Worm (Caenorhabditis elegans) whole organism, L4 larva: ENCODE measurements around the gene C24H11.5.

Experiments used
- D1046.2 ChIP-seq: fragments of 200-800 bp; sonication (Bioruptor generic); IDR thresholded peaks from 2 replicates; pipeline ENCODE4 v1.3.6; 2022; ENCODE audit warnings: missing genetic modification characterization, missing compliant biosample characterization
- F26F4.8 ChIP-seq: fragments of 200-800 bp; sonication (Bioruptor generic); conservative IDR thresholded peaks from 2 replicates; pipeline ENCODE4 v1.3.6; 2022; ENCODE audit warnings: missing genetic modification characterization, missing compliant biosample characterization
- T20F7.1 ChIP-seq: fragments of 200-800 bp; sonication (Bioruptor generic); optimal IDR thresholded peaks from 2 replicates; lab custom pipeline; 2018; ENCODE audit warnings: mild to moderate bottlenecking, missing genetic modification characterization, missing compliant biosample characterization
- Y75B8A.6 ChIP-seq: fragments of 200-800 bp; sonication (Bioruptor generic); IDR thresholded peaks from 2 replicates; pipeline ENCODE4 v1.3.6; 2022; ENCODE audit warnings: missing genetic modification reagents, missing genetic modification characterization, missing compliant biosample characterization
- aha-1 ChIP-seq: fragments of 150-350 bp; peaks from one replicate; lab custom pipeline; 2014; ENCODE audit warnings: missing biosample characterization, missing genetic modification characterization
- ceh-28 ChIP-seq: fragments of 150-350 bp; optimal IDR thresholded peaks from 2 replicates; lab custom pipeline; 2014; ENCODE audit warnings: missing biosample characterization, missing genetic modification reagents, missing genetic modification characterization
- ceh-32 ChIP-seq: sonication (generic microtip); optimal IDR thresholded peaks from 2 replicates; lab custom pipeline; 2016; ENCODE audit warnings: mild to moderate bottlenecking, missing genetic modification characterization, missing compliant biosample characterization; ENCODE audit not compliant: poor library complexity
- ceh-82 ChIP-seq: sonication (generic microtip); optimal IDR thresholded peaks from 2 replicates; lab custom pipeline; 2017; ENCODE audit warnings: missing biosample characterization, missing genetic modification characterization
- ces-1 ChIP-seq: fragments of 150-350 bp; sonication (generic microtip); optimal IDR thresholded peaks from 4 replicates; lab custom pipeline; 2014; ENCODE audit warnings: missing biosample characterization, missing genetic modification reagents, missing genetic modification characterization
- ctbp-1 ChIP-seq: fragments of 200-800 bp; sonication (Bioruptor generic); IDR thresholded peaks from 2 replicates; pipeline ENCODE4 v1.3.6; 2022; ENCODE audit warnings: missing genetic modification reagents, missing genetic modification characterization, missing compliant biosample characterization
- daf-12 ChIP-seq: fragments of 150-350 bp; optimal IDR thresholded peaks from 2 replicates; lab custom pipeline; 2014; ENCODE audit warnings: missing biosample characterization, missing genetic modification reagents, missing genetic modification characterization
- daf-16 ChIP-seq, 3 experiments: sonication (generic microtip); optimal IDR thresholded peaks; 2 replicates each; lab custom pipeline; 2016 to 2017; ENCODE audit warnings: missing genetic modification characterization in 3 of 3, missing genetic modification reagents in 3 of 3, mild to moderate bottlenecking in 2 of 3, missing compliant biosample characterization in 2 of 3, missing biosample characterization in 1 of 3, moderate library complexity in 1 of 3
- daf-8 ChIP-seq: fragments of 200-800 bp; sonication (Bioruptor generic); IDR thresholded peaks from 2 replicates; pipeline ENCODE4 v1.3.6; 2022; ENCODE audit warnings: missing genetic modification characterization, missing compliant biosample characterization
- dmd-6 ChIP-seq: fragments of 200-800 bp; sonication (Bioruptor generic); IDR thresholded peaks from 2 replicates; pipeline ENCODE4 v1.3.6; 2022; ENCODE audit warnings: missing genetic modification reagents, missing genetic modification characterization, missing compliant biosample characterization
- dve-1 ChIP-seq: sonication (generic microtip); optimal IDR thresholded peaks from 2 replicates; lab custom pipeline; 2017; ENCODE audit warnings: antibody characterized with exemption, mild to moderate bottlenecking, missing genetic modification characterization, missing compliant biosample characterization; ENCODE audit not compliant: insufficient read depth
- egl-27 ChIP-seq: sonication (generic microtip); optimal IDR thresholded peaks from 3 replicates; lab custom pipeline; 2017; ENCODE audit warnings: missing biosample characterization, missing genetic modification reagents, missing genetic modification characterization
- egl-43 ChIP-seq: fragments of 200-800 bp; sonication (Bioruptor generic); IDR thresholded peaks from 2 replicates; pipeline ENCODE4 v1.3.6; 2022; ENCODE audit warnings: missing genetic modification reagents, missing genetic modification characterization, missing compliant biosample characterization
- hmg-1.1 ChIP-seq: fragments of 200-800 bp; sonication (Bioruptor generic); IDR thresholded peaks from 2 replicates; pipeline ENCODE4 v1.3.6; 2022; ENCODE audit warnings: missing genetic modification reagents, missing genetic modification characterization, missing compliant biosample characterization
- lin-39 ChIP-seq: fragments of 150-350 bp; optimal IDR thresholded peaks from 2 replicates; lab custom pipeline; 2014; ENCODE audit warnings: missing biosample characterization, missing genetic modification reagents, missing genetic modification characterization
- madf-5 ChIP-seq, 2 experiments: fragments of 200-800 bp; sonication (Bioruptor generic); IDR thresholded peaks; 2 replicates each; pipeline ENCODE4 v1.3.6; 2022; ENCODE audit warnings: missing compliant biosample characterization in 2 of 2, missing genetic modification characterization in 2 of 2
- madf-9 ChIP-seq: fragments of 200-800 bp; sonication (Bioruptor generic); conservative IDR thresholded peaks from 2 replicates; pipeline ENCODE4 v1.3.6; 2022; ENCODE audit warnings: missing genetic modification reagents, missing genetic modification characterization, missing compliant biosample characterization
- mep-1 ChIP-seq: fragments of 150-350 bp; sonication (generic microtip); optimal IDR thresholded peaks from 3 replicates; lab custom pipeline; 2014; ENCODE audit warnings: missing biosample characterization, missing genetic modification characterization
- mes-2 ChIP-seq: sonication (generic microtip); optimal IDR thresholded peaks from 2 replicates; lab custom pipeline; 2016; ENCODE audit warnings: missing genotype, mild to moderate bottlenecking, missing genetic modification characterization, missing compliant biosample characterization; ENCODE audit not compliant: poor library complexity, severe bottlenecking
- nhr-42 ChIP-seq: fragments of 200-800 bp; sonication (Bioruptor generic); IDR thresholded peaks from 2 replicates; pipeline ENCODE4 v1.3.6; 2022; ENCODE audit warnings: missing genetic modification characterization, missing compliant biosample characterization
- nhr-48 ChIP-seq: sonication (generic microtip); optimal IDR thresholded peaks from 2 replicates; lab custom pipeline; 2016; ENCODE audit warnings: mild to moderate bottlenecking, missing genetic modification characterization, missing compliant biosample characterization
- nhr-6 ChIP-seq: fragments of 150-350 bp; optimal IDR thresholded peaks from 2 replicates; lab custom pipeline; 2014; ENCODE audit warnings: missing biosample characterization, missing genetic modification characterization
- nhr-76 ChIP-seq: fragments of 150-350 bp; optimal IDR thresholded peaks from 2 replicates; lab custom pipeline; 2014; ENCODE audit warnings: missing biosample characterization, missing genetic modification characterization
- php-3 ChIP-seq: fragments of 200-800 bp; sonication (Bioruptor generic); IDR thresholded peaks from 2 replicates; pipeline ENCODE4 v1.3.6; 2022; ENCODE audit warnings: missing genetic modification reagents, missing genetic modification characterization, missing compliant biosample characterization
- rbr-2 ChIP-seq: sonication (generic microtip); optimal IDR thresholded peaks from 2 replicates; lab custom pipeline; 2016; ENCODE audit warnings: missing genotype, missing genetic modification characterization, missing compliant biosample characterization
- set-16 ChIP-seq: fragments of 200-800 bp; sonication (Bioruptor generic); IDR thresholded peaks from 2 replicates; pipeline ENCODE4 v1.3.6; 2022; ENCODE audit warnings: missing genetic modification reagents, missing genetic modification characterization, missing compliant biosample characterization
- skn-1 ChIP-seq: fragments of 150-350 bp; optimal IDR thresholded peaks from 2 replicates; lab custom pipeline; 2014; ENCODE audit warnings: missing biosample characterization, missing genetic modification characterization
- tag-97 ChIP-seq: fragments of 200-800 bp; sonication (Bioruptor generic); IDR thresholded peaks from 2 replicates; pipeline ENCODE4 v1.3.6; 2022; ENCODE audit warnings: missing genetic modification characterization, missing compliant biosample characterization
- unc-62 ChIP-seq, 3 experiments: fragments of 150-350 bp in 1 of 3; sonication (generic microtip); optimal IDR thresholded peaks in 2 of 3; peaks in 1 of 3; 1 replicate in 1 of 3; 2 replicates in 2 of 3; lab custom pipeline; 2014 to 2017; ENCODE audit warnings: missing biosample characterization in 3 of 3, missing genetic modification characterization in 3 of 3, missing genetic modification reagents in 3 of 3, missing genotype in 1 of 3
- zag-1 ChIP-seq: fragments of 150-350 bp; optimal IDR thresholded peaks from 2 replicates; lab custom pipeline; 2014; ENCODE audit warnings: missing biosample characterization, missing genetic modification characterization
- zip-2 ChIP-seq: fragments of 150-350 bp; optimal IDR thresholded peaks from 2 replicates; lab custom pipeline; 2014; ENCODE audit warnings: missing biosample characterization, missing genetic modification characterization

The C24H11.5 gene

ce11 chrIII:11780183-11780664 lies at the start of gene C24H11.5:
C24H11.5 (plus strand) TSS chrIII:11780233.
- TF ChIP-seq daf-16 (GFP tag; optimal IDR thresholded peaks at IDR 0.05; lab: Kevin White, UChicago) (no peak), daf-16 (tag; optimal IDR thresholded peaks at IDR 0.05; lab: Kevin White, UChicago) (no peak), unc-62 (GFP tag; optimal IDR thresholded peaks at IDR 0.05 in 1 of 2; lab: Kevin White, UChicago) (peak in 1 of 2 experiments; percentile 77), unc-62 (tag; optimal IDR thresholded peaks at IDR 0.05; lab: Kevin White, UChicago) (no peak), mes-2 (tag; lab: Kevin White, UChicago) (peak; percentile 26), tag-97 (GFP tag; lab: Robert Waterston, UW) (no peak)
- TF ChIP-seq, all 104 proteins: peak for 2

- TF ChIP-seq aha-1 (tag; lab: Kevin White, UChicago) (peak; percentile 39), hmg-1.1 (no peak), madf-9 (no peak)
Observed at ce11 chrIII:11730312-11730711, 49.7 kb upstream of the C24H11.5 start, which contains the start of gene Y41C4A.18. Y41C4A.18 (plus strand) TSS chrIII:11730612.

- TF ChIP-seq daf-16 (GFP tag; optimal IDR thresholded peaks at IDR 0.05; lab: Kevin White, UChicago) (no peak), daf-16 (tag; optimal IDR thresholded peaks at IDR 0.05; lab: Kevin White, UChicago) (no peak), unc-62 (GFP tag; optimal IDR thresholded peaks at IDR 0.05 in 1 of 2; lab: Kevin White, UChicago) (no peak), unc-62 (tag; optimal IDR thresholded peaks at IDR 0.05; lab: Kevin White, UChicago) (no peak), lin-39 (tag; lab: Kevin White, UChicago) (no peak), madf-9 (no peak), D1046.2 (no peak), egl-43 (GFP tag; lab: Robert Waterston, UW) (no peak), set-16 (GFP tag; lab: Robert Waterston, UW) (peak; percentile 89), F26F4.8 (GFP tag; lab: Robert Waterston, UW) (no peak), madf-5 (GFP tag; IDR thresholded peaks at IDR 0.05; lab: Robert Waterston, UW) (0 out of 4 replicates have a peak, but pooled peaks of 1 of the 2 experiments have one; percentile 17), zag-1 (tag; lab: Kevin White, UChicago) (no peak), nhr-6 (tag; lab: Kevin White, UChicago) (no peak)
Observed at ce11 chrIII:11730850-11731249, 49.2 kb upstream of the C24H11.5 start.

ce11 chrIII:11731491-11731890 lies 48.5 kb upstream of the C24H11.5 start:
- TF ChIP-seq unc-62 (GFP tag; optimal IDR thresholded peaks at IDR 0.05 in 1 of 2; lab: Kevin White, UChicago) (no peak), unc-62 (tag; optimal IDR thresholded peaks at IDR 0.05; lab: Kevin White, UChicago) (no peak), madf-5 (GFP tag; IDR thresholded peaks at IDR 0.05; lab: Robert Waterston, UW) (no peak), daf-16 (GFP tag; optimal IDR thresholded peaks at IDR 0.05; lab: Kevin White, UChicago) (no peak), daf-16 (tag; optimal IDR thresholded peaks at IDR 0.05; lab: Kevin White, UChicago) (no peak), nhr-42 (GFP tag; lab: Robert Waterston, UW) (no peak), php-3 (GFP tag; lab: Robert Waterston, UW) (no peak), daf-12 (tag; lab: Kevin White, UChicago) (no peak), ctbp-1 (GFP tag; lab: Robert Waterston, UW) (no peak), ces-1 (GFP tag; lab: Kevin White, UChicago) (no peak), dve-1 (tag; lab: Kevin White, UChicago) (no peak), dmd-6 (GFP tag; lab: Robert Waterston, UW) (no peak), nhr-48 (no peak), Y75B8A.6 (GFP tag; lab: Robert Waterston, UW) (no peak), daf-8 (GFP tag; lab: Robert Waterston, UW) (no peak)

- no peak for TF ChIP-seq rbr-2 (tag; lab: Kevin White, UChicago)
- no peak for TF ChIP-seq daf-12 (tag; lab: Kevin White, UChicago)
- TF ChIP-seq set-16 (GFP tag; lab: Robert Waterston, UW) = 0 out of 2 replicates have a peak, but pooled peaks have one; percentile 4
Observed at ce11 chrIII:11732056-11732455, 48.0 kb upstream of the C24H11.5 start, which contains the start of gene Y41C4A.21. Y41C4A.21 (plus strand) TSS chrIII:11732356.

ce11 chrIII:11732943-11733342 lies 47.1 kb upstream of the C24H11.5 start:
- TF ChIP-seq mep-1 (tag; lab: Kevin White, UChicago) = peak; percentile 11
- TF ChIP-seq nhr-76 (tag; lab: Kevin White, UChicago) = no peak
- TF ChIP-seq ceh-32 (tag; lab: Kevin White, UChicago) = no peak
- TF ChIP-seq T20F7.1 (GFP tag; lab: Kevin White, UChicago) = no peak
- TF ChIP-seq ceh-28 (tag; lab: Kevin White, UChicago) = peak; percentile 95
- TF ChIP-seq skn-1 (tag; lab: Kevin White, UChicago) = no peak
- no peak for TF ChIP-seq zip-2
- TF ChIP-seq mes-2 (tag; lab: Kevin White, UChicago) = no peak
- no peak for TF ChIP-seq ceh-82 (tag; lab: Kevin White, UChicago)
- no peak for TF ChIP-seq egl-27 (tag; lab: Kevin White, UChicago)
